Worm (Caenorhabditis elegans) whole organism, L4 larva: ENCODE results near the gene Y39E4A.1.

Experiments used
- D1046.2 ChIP-seq: fragments of 200-800 bp; sonication (Bioruptor generic); IDR thresholded peaks from 2 replicates; pipeline ENCODE4 v1.3.6; 2022; ENCODE audit warnings: missing genetic modification characterization, missing compliant biosample characterization
- F44E2.7 ChIP-seq: fragments of 200-800 bp; sonication (Bioruptor generic); IDR thresholded peaks from 2 replicates; pipeline ENCODE4 v2.1.2; 2022; ENCODE audit warnings: missing genetic modification characterization, missing compliant biosample characterization
- ceh-20 ChIP-seq: fragments of 200-800 bp; sonication (Bioruptor generic); IDR thresholded peaks from 2 replicates; pipeline ENCODE4 v1.3.6; 2022; ENCODE audit warnings: missing genetic modification reagents, missing genetic modification characterization, missing compliant biosample characterization
- ceh-28 ChIP-seq: fragments of 150-350 bp; optimal IDR thresholded peaks from 2 replicates; lab custom pipeline; 2014; ENCODE audit warnings: missing biosample characterization, missing genetic modification reagents, missing genetic modification characterization
- ceh-32 ChIP-seq: sonication (generic microtip); optimal IDR thresholded peaks from 2 replicates; lab custom pipeline; 2016; ENCODE audit warnings: mild to moderate bottlenecking, missing genetic modification characterization, missing compliant biosample characterization; ENCODE audit not compliant: poor library complexity
- ceh-62 ChIP-seq: sonication (generic microtip); optimal IDR thresholded peaks from 2 replicates; lab custom pipeline; 2017; ENCODE audit warnings: missing biosample characterization, missing genetic modification characterization
- ceh-82 ChIP-seq: sonication (generic microtip); optimal IDR thresholded peaks from 2 replicates; lab custom pipeline; 2017; ENCODE audit warnings: missing biosample characterization, missing genetic modification characterization
- cey-2 ChIP-seq: sonication (generic microtip); optimal IDR thresholded peaks from 3 replicates; lab custom pipeline; 2017; ENCODE audit warnings: missing genetic modification characterization, mild to moderate bottlenecking, missing compliant biosample characterization, antibody characterized with exemption, borderline replicate concordance; ENCODE audit not compliant: insufficient read depth
- daf-16 ChIP-seq, 3 experiments: sonication (generic microtip); optimal IDR thresholded peaks; 2 replicates each; lab custom pipeline; 2016 to 2017; ENCODE audit warnings: missing genetic modification characterization in 3 of 3, missing genetic modification reagents in 3 of 3, mild to moderate bottlenecking in 2 of 3, missing compliant biosample characterization in 2 of 3, missing biosample characterization in 1 of 3, moderate library complexity in 1 of 3
- daf-19 ChIP-seq: fragments of 200-800 bp; sonication (Bioruptor generic); conservative IDR thresholded peaks from 2 replicates; pipeline ENCODE4 v1.3.6; 2022; ENCODE audit warnings: missing genetic modification characterization, missing compliant biosample characterization
- daf-8 ChIP-seq: fragments of 200-800 bp; sonication (Bioruptor generic); IDR thresholded peaks from 2 replicates; pipeline ENCODE4 v1.3.6; 2022; ENCODE audit warnings: missing genetic modification characterization, missing compliant biosample characterization
- dmd-6 ChIP-seq: fragments of 200-800 bp; sonication (Bioruptor generic); IDR thresholded peaks from 2 replicates; pipeline ENCODE4 v1.3.6; 2022; ENCODE audit warnings: missing genetic modification reagents, missing genetic modification characterization, missing compliant biosample characterization
- dmd-8 ChIP-seq: fragments of 200-800 bp; sonication (Bioruptor generic); IDR thresholded peaks from 2 replicates; pipeline ENCODE4 v1.3.6; 2022; ENCODE audit warnings: missing genetic modification characterization, missing compliant biosample characterization
- duxl-1 ChIP-seq: sonication (generic microtip); optimal IDR thresholded peaks from 2 replicates; lab custom pipeline; 2016; ENCODE audit warnings: mild to moderate bottlenecking, missing genetic modification characterization, moderate library complexity, missing compliant biosample characterization; ENCODE audit not compliant: poor library complexity
- egl-43 ChIP-seq: fragments of 200-800 bp; sonication (Bioruptor generic); IDR thresholded peaks from 2 replicates; pipeline ENCODE4 v1.3.6; 2022; ENCODE audit warnings: missing genetic modification reagents, missing genetic modification characterization, missing compliant biosample characterization
- fos-1 ChIP-seq: fragments of 150-350 bp; optimal IDR thresholded peaks from 2 replicates; lab custom pipeline; 2014; ENCODE audit warnings: missing biosample characterization, missing genetic modification characterization
- hif-1 ChIP-seq, 2 experiments: sonication (generic microtip); optimal IDR thresholded peaks; 2 replicates each; lab custom pipeline; 2016 to 2017; ENCODE audit warnings: missing compliant biosample characterization in 2 of 2, missing genetic modification characterization in 2 of 2, missing genetic modification reagents in 2 of 2, missing genotype in 2 of 2, mild to moderate bottlenecking in 1 of 2
- hmg-1.1 ChIP-seq: fragments of 200-800 bp; sonication (Bioruptor generic); IDR thresholded peaks from 2 replicates; pipeline ENCODE4 v1.3.6; 2022; ENCODE audit warnings: missing genetic modification reagents, missing genetic modification characterization, missing compliant biosample characterization
- lin-1 ChIP-seq: fragments of 200-800 bp; sonication (Bioruptor generic); IDR thresholded peaks from 2 replicates; pipeline ENCODE4 v1.3.6; 2022; ENCODE audit warnings: missing genetic modification reagents, missing genetic modification characterization, missing compliant biosample characterization
- lin-13 ChIP-seq: fragments of 150-350 bp; optimal IDR thresholded peaks from 2 replicates; lab custom pipeline; 2014; ENCODE audit warnings: missing biosample characterization, missing genetic modification reagents, missing genetic modification characterization
- lin-15B ChIP-seq: fragments of 150-350 bp; sonication (generic microtip); optimal IDR thresholded peaks from 3 replicates; lab custom pipeline; 2014; ENCODE audit warnings: missing biosample characterization, missing genetic modification characterization
- lin-38 ChIP-seq: fragments of 200-800 bp; sonication (Bioruptor generic); IDR thresholded peaks from 2 replicates; pipeline ENCODE4 v1.3.6; 2022; ENCODE audit warnings: missing genetic modification reagents, missing genetic modification characterization, missing compliant biosample characterization
- lsy-2 ChIP-seq, 2 experiments: fragments of 150-350 bp in 1 of 2; sonication (generic microtip) in 1 of 2; optimal IDR thresholded peaks; 2 replicates each; lab custom pipeline; 2014 to 2017; ENCODE audit warnings: missing biosample characterization in 2 of 2, missing genetic modification characterization in 2 of 2
- mdl-1 ChIP-seq, 2 experiments: fragments of 150-350 bp in 1 of 2; sonication (generic microtip) in 1 of 2; optimal IDR thresholded peaks; 2 replicates each; lab custom pipeline; 2014 to 2017; ENCODE audit warnings: missing biosample characterization in 2 of 2, missing genetic modification characterization in 2 of 2
- mes-2 ChIP-seq: sonication (generic microtip); optimal IDR thresholded peaks from 2 replicates; lab custom pipeline; 2016; ENCODE audit warnings: missing genotype, mild to moderate bottlenecking, missing genetic modification characterization, missing compliant biosample characterization; ENCODE audit not compliant: poor library complexity, severe bottlenecking
- nhr-10 ChIP-seq: fragments of 150-350 bp; optimal IDR thresholded peaks from 2 replicates; lab custom pipeline; 2014; ENCODE audit warnings: missing biosample characterization, missing genetic modification characterization
- nhr-102 ChIP-seq: sonication (generic microtip); optimal IDR thresholded peaks from 2 replicates; lab custom pipeline; 2016; ENCODE audit warnings: mild to moderate bottlenecking, missing genetic modification characterization, moderate library complexity, missing compliant biosample characterization
- nhr-11 ChIP-seq: fragments of 150-350 bp; optimal IDR thresholded peaks from 2 replicates; lab custom pipeline; 2014; ENCODE audit warnings: missing biosample characterization, missing genetic modification characterization
- nhr-237 ChIP-seq: sonication (generic microtip); optimal IDR thresholded peaks from 2 replicates; lab custom pipeline; 2017; ENCODE audit warnings: missing biosample characterization, missing genetic modification characterization
- nhr-28 ChIP-seq: fragments of 150-350 bp; optimal IDR thresholded peaks from 2 replicates; lab custom pipeline; 2014; ENCODE audit warnings: missing biosample characterization, missing genetic modification characterization
- nhr-41 ChIP-seq: fragments of 200-800 bp; sonication (Bioruptor generic); IDR thresholded peaks from 2 replicates; pipeline ENCODE4 v1.3.6; 2022; ENCODE audit warnings: missing genetic modification reagents, missing genetic modification characterization, missing compliant biosample characterization
- nhr-48 ChIP-seq: sonication (generic microtip); optimal IDR thresholded peaks from 2 replicates; lab custom pipeline; 2016; ENCODE audit warnings: mild to moderate bottlenecking, missing genetic modification characterization, missing compliant biosample characterization
- nhr-76 ChIP-seq: fragments of 150-350 bp; optimal IDR thresholded peaks from 2 replicates; lab custom pipeline; 2014; ENCODE audit warnings: missing biosample characterization, missing genetic modification characterization
- nhr-77 ChIP-seq: fragments of 150-350 bp; optimal IDR thresholded peaks from 2 replicates; lab custom pipeline; 2014; ENCODE audit warnings: missing biosample characterization, missing genetic modification characterization
- php-3 ChIP-seq: fragments of 200-800 bp; sonication (Bioruptor generic); IDR thresholded peaks from 2 replicates; pipeline ENCODE4 v1.3.6; 2022; ENCODE audit warnings: missing genetic modification reagents, missing genetic modification characterization, missing compliant biosample characterization
- skn-1 ChIP-seq: fragments of 150-350 bp; optimal IDR thresholded peaks from 2 replicates; lab custom pipeline; 2014; ENCODE audit warnings: missing biosample characterization, missing genetic modification characterization
- snpc-1.2 ChIP-seq: fragments of 200-800 bp; sonication (Bioruptor generic); IDR thresholded peaks from 2 replicates; pipeline ENCODE4 v1.3.6; 2022; ENCODE audit warnings: missing genetic modification reagents, missing genetic modification characterization, missing compliant biosample characterization
- snpc-4 ChIP-seq: fragments of 150-350 bp; optimal IDR thresholded peaks from 2 replicates; lab custom pipeline; 2014; ENCODE audit warnings: missing biosample characterization, missing genetic modification characterization
- spr-3 ChIP-seq: fragments of 200-800 bp; sonication (Bioruptor generic); optimal IDR thresholded peaks from 2 replicates; lab custom pipeline; 2018; ENCODE audit warnings: mild to moderate bottlenecking, missing genetic modification characterization, missing compliant biosample characterization
- vab-7 ChIP-seq: fragments of 200-800 bp; sonication (Bioruptor generic); IDR thresholded peaks from 2 replicates; pipeline ENCODE4 v1.3.6; 2022; ENCODE audit warnings: missing genetic modification reagents, missing genetic modification characterization, missing compliant biosample characterization
- zag-1 ChIP-seq: fragments of 150-350 bp; optimal IDR thresholded peaks from 2 replicates; lab custom pipeline; 2014; ENCODE audit warnings: missing biosample characterization, missing genetic modification characterization
- zfp-3 ChIP-seq: fragments of 200-800 bp; sonication (Bioruptor generic); conservative IDR thresholded peaks from 2 replicates; pipeline ENCODE4 v1.3.6; 2022; ENCODE audit warnings: missing genetic modification reagents, missing genetic modification characterization, missing compliant biosample characterization
- zip-11 ChIP-seq: fragments of 200-800 bp; sonication (Bioruptor generic); IDR thresholded peaks from 2 replicates; pipeline ENCODE4 v1.3.6; 2022; ENCODE audit warnings: missing genetic modification characterization, missing compliant biosample characterization
- ztf-11 ChIP-seq: fragments of 150-350 bp; optimal IDR thresholded peaks from 2 replicates; lab custom pipeline; 2014; ENCODE audit warnings: missing biosample characterization, missing genetic modification characterization
- ztf-7 ChIP-seq: fragments of 150-350 bp; optimal IDR thresholded peaks from 2 replicates; lab custom pipeline; 2014; ENCODE audit warnings: missing biosample characterization, missing genetic modification characterization

Gene Y39E4A.1

DNA sequence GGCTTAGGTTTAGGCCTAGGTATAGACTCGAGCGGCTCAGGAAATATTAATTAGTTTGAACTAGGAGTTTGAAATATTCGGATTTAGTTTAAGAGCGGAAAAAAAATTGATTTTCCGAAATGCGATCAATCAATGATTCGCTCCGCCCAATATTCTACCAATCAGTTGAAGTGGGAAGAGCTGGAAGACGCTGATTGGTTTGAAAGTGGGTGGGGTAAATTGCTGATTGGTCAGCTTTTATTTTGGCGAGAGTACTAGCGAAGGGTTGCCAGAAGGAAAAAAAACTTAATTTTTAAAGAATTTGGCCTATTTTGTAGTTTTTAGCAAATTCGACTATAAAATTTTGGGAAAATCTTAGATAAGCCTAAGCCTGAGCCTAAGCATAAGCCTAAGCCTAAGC, 7.1 kb upstream of the Y39E4A.1 start:
- TF ChIP-seq snpc-1.2 (no peak), cey-2 (tag; lab: Kevin White, UChicago) (no peak), lsy-2 (tag; optimal IDR thresholded peaks at IDR 0.05; lab: Kevin White, UChicago) (no peak), nhr-10 (tag; lab: Kevin White, UChicago) (no peak), vab-7 (GFP tag; lab: Robert Waterston, UW) (no peak), nhr-28 (no peak), nhr-76 (tag; lab: Kevin White, UChicago) (no peak), ceh-62 (no peak), php-3 (GFP tag; lab: Robert Waterston, UW) (no peak), ceh-32 (tag; lab: Kevin White, UChicago) (no peak), daf-8 (GFP tag; lab: Robert Waterston, UW) (no peak), nhr-11 (tag; lab: Kevin White, UChicago) (no peak), fos-1 (tag; lab: Kevin White, UChicago) (no peak), ceh-82 (tag; lab: Kevin White, UChicago) (no peak), ztf-11 (tag; lab: Kevin White, UChicago) (no peak)

DNA sequence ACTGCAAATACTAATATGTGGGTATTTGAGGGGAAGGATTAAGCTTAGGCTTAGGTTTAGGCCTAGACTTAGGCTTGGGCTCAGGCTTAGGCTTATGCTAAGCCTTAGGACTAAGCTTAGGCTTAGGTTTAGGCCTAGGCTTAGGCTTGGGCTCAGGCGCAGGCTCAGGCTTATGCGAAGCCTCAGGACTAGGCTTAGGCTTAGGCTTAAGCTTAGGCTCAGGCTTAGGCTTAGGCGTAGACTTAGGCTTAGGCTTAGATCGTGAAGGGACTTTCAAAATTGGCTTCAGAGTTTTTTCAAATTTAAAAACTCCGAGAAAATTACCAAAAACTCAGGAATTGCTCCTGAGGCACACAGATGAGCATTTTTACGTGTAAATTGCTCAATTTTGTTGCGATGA, 6.1 kb upstream of the Y39E4A.1 start:
- TF ChIP-seq ceh-20 (GFP tag; lab: Robert Waterston, UW) (peak; percentile 38; the same call in 1 of the 2 replicates), hmg-1.1 (GFP tag; lab: Robert Waterston, UW) (0 out of 2 replicates have a peak, but pooled peaks have one; percentile 17), dmd-8 (no peak), ceh-28 (no peak), zip-11 (GFP tag; lab: Robert Waterston, UW) (no peak), lin-13 (GFP tag; lab: Kevin White, UChicago) (no peak), egl-43 (GFP tag; lab: Robert Waterston, UW) (no peak)
- TF ChIP-seq, all 104 proteins: peak for 2

DNA sequence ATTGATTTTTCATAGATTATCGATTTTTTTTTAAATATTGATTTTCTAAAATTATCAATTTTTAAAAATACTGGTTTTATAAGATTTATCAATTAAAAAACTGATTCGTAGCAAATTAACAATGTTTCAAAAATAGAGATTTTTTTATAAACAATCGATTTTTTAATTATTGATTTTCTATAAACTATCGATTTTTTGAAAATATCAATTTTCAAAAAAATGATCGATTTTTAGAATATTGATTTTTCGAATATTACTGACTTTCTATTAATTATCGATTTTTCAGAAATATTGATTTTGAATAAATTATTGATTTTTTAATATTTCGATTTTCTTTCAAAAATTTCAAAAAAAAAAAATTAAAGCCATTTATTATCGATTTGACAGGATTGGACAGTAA, 1.4 kb downstream of the Y39E4A.1 start:
- TF ChIP-seq snpc-4 (tag; lab: Kevin White, UChicago) (no peak), lin-15B (no peak), daf-16 (GFP tag; optimal IDR thresholded peaks at IDR 0.05; lab: Kevin White, UChicago) (no peak), daf-16 (tag; optimal IDR thresholded peaks at IDR 0.05; lab: Kevin White, UChicago) (no peak), vab-7 (GFP tag; lab: Robert Waterston, UW) (no peak), daf-19 (GFP tag; lab: Robert Waterston, UW) (no peak), ceh-28 (peak; percentile 88)

DNA sequence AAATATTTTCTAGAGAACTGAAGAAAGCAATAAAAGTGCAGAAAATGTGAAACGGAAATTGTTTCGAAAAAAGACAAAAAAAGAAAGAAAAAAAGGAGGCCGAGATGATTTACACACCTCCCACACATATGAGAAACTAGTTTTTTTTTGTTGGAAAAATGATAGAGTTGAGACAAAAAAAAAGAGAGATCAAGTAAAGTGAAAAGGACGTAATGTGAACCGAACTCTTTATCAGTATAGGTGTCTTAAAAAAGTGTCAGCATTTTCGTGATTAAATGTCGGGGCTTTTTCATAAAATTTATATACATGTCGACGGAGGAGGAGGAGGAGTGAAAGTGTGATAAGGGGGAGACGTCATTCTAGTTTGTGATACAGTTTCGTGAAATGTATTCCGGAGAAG, 8.1 kb downstream of the Y39E4A.1 start:
- TF ChIP-seq spr-3 = no peak
- 0 out of 2 replicates have a peak, but pooled peaks have one; percentile 10 for TF ChIP-seq lin-1 (GFP tag; lab: Robert Waterston, UW)
- no peak for TF ChIP-seq vab-7 (GFP tag; lab: Robert Waterston, UW)
- no peak for TF ChIP-seq F44E2.7 (GFP tag; lab: Robert Waterston, UW)
- TF ChIP-seq nhr-237 = no peak
- peak; percentile 88 for TF ChIP-seq nhr-28
- TF ChIP-seq hif-1 (tag; optimal IDR thresholded peaks at IDR 0.05; lab: Kevin White, UChicago) = no peak
- TF ChIP-seq ceh-62 = no peak
- TF ChIP-seq ztf-7 (tag; lab: Kevin White, UChicago) = no peak
- no peak for TF ChIP-seq mdl-1 (tag; optimal IDR thresholded peaks at IDR 0.05; lab: Kevin White, UChicago)
- TF ChIP-seq mes-2 (tag; lab: Kevin White, UChicago) = no peak
- TF ChIP-seq ceh-32 (tag; lab: Kevin White, UChicago) = no peak
- TF ChIP-seq zfp-3 = no peak
- TF ChIP-seq skn-1 (tag; lab: Kevin White, UChicago) = no peak
- TF ChIP-seq nhr-77 = peak; percentile 26
- TF ChIP-seq nhr-102 (tag; lab: Kevin White, UChicago) = no peak
- no peak for TF ChIP-seq lin-13 (GFP tag; lab: Kevin White, UChicago)
- TF ChIP-seq dmd-6 = peak; percentile 81
- peak; percentile 16 for TF ChIP-seq nhr-48 (tag; lab: Kevin White, UChicago)
- no peak for TF ChIP-seq daf-16 (GFP tag; optimal IDR thresholded peaks at IDR 0.05; lab: Kevin White, UChicago)
- peak; percentile 8 for TF ChIP-seq daf-16 (tag; optimal IDR thresholded peaks at IDR 0.05; lab: Kevin White, UChicago)
- TF ChIP-seq D1046.2 (GFP tag; lab: Robert Waterston, UW) = no peak
- no peak for TF ChIP-seq nhr-41 (GFP tag; lab: Robert Waterston, UW)
- TF ChIP-seq nhr-76 (tag; lab: Kevin White, UChicago) = no peak
- TF ChIP-seq lin-38 (GFP tag; lab: Robert Waterston, UW) = no peak
- TF ChIP-seq duxl-1 (tag; lab: Kevin White, UChicago) = no peak
- no peak for TF ChIP-seq dmd-8
- TF ChIP-seq zag-1 (tag; lab: Kevin White, UChicago) = no peak
- no peak for TF ChIP-seq snpc-4 (tag; lab: Kevin White, UChicago)
